Worm (Caenorhabditis elegans): Measurements from ENCODE around the gene pisy-1.

ce11 chrII:12769947-12770346, 31.8 kb upstream of the pisy-1 start:
- TF ChIP-seq ZK337.2 (GFP tag; IDR thresholded peaks at IDR 0.05) (no peak), aha-1 (tag) (no peak), nhr-77 (tag; optimal IDR thresholded peaks at IDR 0.05) (no peak)
